Fruit fly (Drosophila melanogaster) S2 (cell line): ENCODE data around the gene COX5A.

Experiments
- CG8478 ChIP-seq: fragments of >200 bp; optimal IDR thresholded peaks from 2 replicates; lab custom pipeline; 2018
- CTCF ChIP-seq, 2 experiments: fragments of >200 bp; optimal IDR thresholded peaks; 2 replicates each; lab custom pipeline; 2018

dm6 chr3R:11819640-11819979 lies 451 bp downstream of the COX5A start:
- TF ChIP-seq CG8478 (lab: Kevin White, UChicago) (no peak), CTCF (optimal IDR thresholded peaks at IDR 0.05; lab: Kevin White, UChicago) (no peak)
